Worm (Caenorhabditis elegans) whole organism, midembryonic: ENCODE results near the gene srd-54.

ENCODE experiments used
- T22C8.4 ChIP-seq: fragments of 200-800 bp; sonication (Bioruptor generic); IDR thresholded peaks from 2 replicates; pipeline ENCODE4 v1.3.6; 2022; ENCODE audit warnings: missing genetic modification characterization, missing compliant biosample characterization
- cog-1 ChIP-seq: sonication (generic microtip); optimal IDR thresholded peaks from 2 replicates; lab custom pipeline; 2016; ENCODE audit warnings: missing genetic modification characterization, missing compliant biosample characterization
- flt-1 ChIP-seq: fragments of 200-800 bp; sonication (Bioruptor generic); IDR thresholded peaks from 2 replicates; pipeline ENCODE4 v1.3.6; 2022; ENCODE audit warnings: missing genetic modification characterization, missing compliant biosample characterization
- med-1 ChIP-seq: sonication (generic microtip); optimal IDR thresholded peaks from 2 replicates; lab custom pipeline; 2017; ENCODE audit warnings: missing genetic modification characterization, mild to moderate bottlenecking, missing compliant biosample characterization, antibody characterized with exemption, missing genetic modification reagents; ENCODE audit not compliant: insufficient read depth
- ztf-23 ChIP-seq: fragments of 200-800 bp; sonication (Bioruptor generic); IDR thresholded peaks from 2 replicates; pipeline ENCODE4 v1.3.6; 2022; ENCODE audit warnings: missing genetic modification reagents, missing genetic modification characterization, missing compliant biosample characterization

DNA sequence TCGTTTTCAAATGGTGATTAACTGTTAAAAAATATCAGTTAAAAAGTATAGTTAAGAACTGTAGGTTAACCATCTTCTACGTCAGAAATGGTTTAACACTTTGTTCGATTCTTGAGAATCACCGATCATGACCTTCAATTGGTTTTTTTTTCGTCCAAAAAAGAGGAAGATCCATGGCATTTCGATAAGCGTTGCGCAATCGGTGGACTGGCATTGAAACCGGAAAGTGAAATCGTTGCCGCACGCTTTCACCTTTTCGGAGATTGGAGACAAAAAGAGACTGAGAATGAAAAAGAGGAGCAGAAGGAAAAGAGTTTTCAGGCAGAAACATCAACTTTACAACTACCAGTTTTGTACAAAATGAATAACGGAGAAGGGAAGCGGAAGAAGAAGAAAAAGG, 27.2 kb upstream of the srd-54 start:
- no peak for TF ChIP-seq cog-1 (tag; lab: Kevin White, UChicago)
- TF ChIP-seq flt-1 (GFP tag; lab: Robert Waterston, UW) = no peak
- no peak for TF ChIP-seq T22C8.4 (GFP tag; lab: Robert Waterston, UW)
- TF ChIP-seq med-1 = no peak
- TF ChIP-seq ztf-23 (GFP tag; lab: Robert Waterston, UW) = no peak
